Worm (Caenorhabditis elegans) whole organism, young adult: ENCODE measurements around the gene F14D2.11.

Experiments used
- B0336.3 ChIP-seq: fragments of 200-800 bp; sonication (Bioruptor generic); IDR thresholded peaks from 2 replicates; pipeline ENCODE4 v1.3.6; 2022; ENCODE audit warnings: missing genetic modification characterization, missing compliant biosample characterization
- C06A6.2 ChIP-seq: fragments of 200-800 bp; sonication (Bioruptor generic); conservative IDR thresholded peaks from 2 replicates; pipeline ENCODE4 v1.3.6; 2022; ENCODE audit warnings: missing genetic modification characterization, missing compliant biosample characterization
- F23B12.7 ChIP-seq: sonication (generic microtip); optimal IDR thresholded peaks from 2 replicates; lab custom pipeline; 2017; ENCODE audit warnings: missing genetic modification characterization, mild to moderate bottlenecking, missing compliant biosample characterization, antibody characterized with exemption, moderate library complexity; ENCODE audit not compliant: insufficient read depth
- F33H1.4 ChIP-seq: fragments of 200-800 bp; sonication (Bioruptor generic); IDR thresholded peaks from 2 replicates; pipeline ENCODE4 v1.3.6; 2022; ENCODE audit warnings: missing genetic modification reagents, missing genetic modification characterization, missing compliant biosample characterization
- F57C9.4 ChIP-seq: sonication (generic microtip); optimal IDR thresholded peaks from 2 replicates; lab custom pipeline; 2017; ENCODE audit warnings: mild to moderate bottlenecking, missing genetic modification characterization, missing compliant biosample characterization
- ZK185.1 ChIP-seq: sonication (generic microtip); optimal IDR thresholded peaks from 2 replicates; lab custom pipeline; 2016; ENCODE audit warnings: mild to moderate bottlenecking, missing genetic modification characterization, missing compliant biosample characterization; ENCODE audit not compliant: poor library complexity, severe bottlenecking
- aptf-2 ChIP-seq: fragments of 200-800 bp; sonication (Bioruptor generic); conservative IDR thresholded peaks from 2 replicates; pipeline ENCODE4 v1.3.6; 2022; ENCODE audit warnings: missing genetic modification reagents, missing genetic modification characterization, missing compliant biosample characterization
- atf-7 ChIP-seq: sonication (generic microtip); optimal IDR thresholded peaks from 2 replicates; lab custom pipeline; 2017; ENCODE audit warnings: mild to moderate bottlenecking, missing genetic modification characterization, missing compliant biosample characterization
- bed-1 ChIP-seq: fragments of 200-800 bp; sonication (Bioruptor generic); IDR thresholded peaks from 2 replicates; pipeline ENCODE4 v1.3.6; 2022; ENCODE audit warnings: missing genetic modification reagents, missing genetic modification characterization, missing compliant biosample characterization
- cebp-1 ChIP-seq, 2 experiments: fragments of 200-800 bp in 1 of 2; sonication (Bioruptor generic) in 1 of 2; sonication (generic microtip) in 1 of 2; IDR thresholded peaks in 1 of 2; optimal IDR thresholded peaks in 1 of 2; 2 replicates each; pipeline versions ENCODE4 v1.3.6 to Lab custom; 2017 to 2022; ENCODE audit warnings: missing compliant biosample characterization in 2 of 2, missing genetic modification characterization in 2 of 2, mild to moderate bottlenecking in 1 of 2, missing genetic modification reagents in 1 of 2, moderate library complexity in 1 of 2
- ceh-27 ChIP-seq: fragments of 200-800 bp; sonication (Bioruptor generic); optimal IDR thresholded peaks from 2 replicates; lab custom pipeline; 2018; ENCODE audit warnings: mild to moderate bottlenecking, missing genetic modification characterization, moderate library complexity, missing compliant biosample characterization
- ceh-91 ChIP-seq: fragments of 200-800 bp; sonication (Bioruptor generic); IDR thresholded peaks from 2 replicates; pipeline ENCODE4 v1.3.6; 2022; ENCODE audit warnings: missing genetic modification reagents, missing genetic modification characterization, missing compliant biosample characterization
- egrh-3 ChIP-seq: fragments of 200-800 bp; sonication (Bioruptor generic); IDR thresholded peaks from 2 replicates; pipeline ENCODE4 v1.3.6; 2022; ENCODE audit warnings: missing genetic modification reagents, missing genetic modification characterization, missing compliant biosample characterization
- fkh-3 ChIP-seq: sonication (generic microtip); optimal IDR thresholded peaks from 2 replicates; lab custom pipeline; 2016; ENCODE audit warnings: mild to moderate bottlenecking, missing genetic modification characterization, missing compliant biosample characterization
- hmg-1.2 ChIP-seq: fragments of 200-800 bp; sonication (Bioruptor generic); IDR thresholded peaks from 2 replicates; pipeline ENCODE4 v1.3.6; 2022; ENCODE audit warnings: missing genetic modification reagents, missing genetic modification characterization, missing compliant biosample characterization
- madf-10 ChIP-seq: sonication (generic microtip); optimal IDR thresholded peaks from 2 replicates; lab custom pipeline; 2016; ENCODE audit warnings: mild to moderate bottlenecking, missing genetic modification characterization, missing compliant biosample characterization
- madf-8 ChIP-seq: fragments of 200-800 bp; sonication (Bioruptor generic); conservative IDR thresholded peaks from 2 replicates; pipeline ENCODE4 v1.3.6; 2022; ENCODE audit warnings: missing genetic modification reagents, missing genetic modification characterization, missing compliant biosample characterization
- nfyb-1 ChIP-seq: fragments of 200-800 bp; sonication (Bioruptor generic); IDR thresholded peaks from 2 replicates; pipeline ENCODE4 v1.3.6; 2022; ENCODE audit warnings: missing genetic modification reagents, missing genetic modification characterization, missing compliant biosample characterization
- nhr-80 ChIP-seq: sonication (generic microtip); optimal IDR thresholded peaks from 2 replicates; lab custom pipeline; 2016; ENCODE audit warnings: missing genetic modification characterization, missing compliant biosample characterization
- pbrm-1 ChIP-seq: fragments of 200-800 bp; sonication (Bioruptor generic); IDR thresholded peaks from 2 replicates; pipeline ENCODE4 v1.3.6; 2022; ENCODE audit warnings: missing genetic modification reagents, missing genetic modification characterization, missing compliant biosample characterization
- sdz-38 ChIP-seq: sonication (generic microtip); optimal IDR thresholded peaks from 2 replicates; lab custom pipeline; 2016; ENCODE audit warnings: missing genotype, missing genetic modification characterization, missing compliant biosample characterization
- snpc-1.3 ChIP-seq: sonication (generic microtip); optimal IDR thresholded peaks from 2 replicates; lab custom pipeline; 2017; ENCODE audit warnings: missing genetic modification characterization, mild to moderate bottlenecking, missing compliant biosample characterization, antibody characterized with exemption, moderate library complexity, missing genotype, missing genetic modification reagents; ENCODE audit not compliant: insufficient read depth
- snpc-4 ChIP-seq, 5 experiments: fragments of 150-350 bp in 1 of 5; sonication (generic microtip) in 4 of 5; optimal IDR thresholded peaks; 2 replicates each; lab custom pipeline; 2014 to 2018; ENCODE audit warnings: missing genetic modification characterization in 5 of 5, missing biosample characterization in 3 of 5, antibody characterized with exemption in 2 of 5, mild to moderate bottlenecking in 2 of 5, missing compliant biosample characterization in 2 of 5, missing genotype in 2 of 5, moderate library complexity in 2 of 5, missing genetic modification reagents in 1 of 5
- somi-1 ChIP-seq: fragments of 200-800 bp; sonication (Bioruptor generic); optimal IDR thresholded peaks from 2 replicates; lab custom pipeline; 2018; ENCODE audit warnings: mild to moderate bottlenecking, missing genetic modification characterization, missing compliant biosample characterization
- ztf-22 ChIP-seq: fragments of 200-800 bp; sonication (Bioruptor generic); optimal IDR thresholded peaks from 2 replicates; lab custom pipeline; 2018; ENCODE audit warnings: mild to moderate bottlenecking, missing genetic modification characterization, moderate library complexity, missing compliant biosample characterization
- ztf-26 ChIP-seq: sonication (generic microtip); optimal IDR thresholded peaks from 2 replicates; lab custom pipeline; 2017; ENCODE audit warnings: missing genetic modification characterization, missing compliant biosample characterization

Gene F14D2.11

ce11 chrII:3303582-3303981, 38.3 kb downstream of the F14D2.11 start:
- 0 out of 2 replicates have a peak, but pooled peaks have one; percentile 35 for TF ChIP-seq pbrm-1 (GFP tag; lab: Robert Waterston, UW)
- TF ChIP-seq bed-1 (GFP tag; lab: Robert Waterston, UW): no peak
- 0 out of 2 replicates have a peak, but pooled peaks have one; percentile 33 for TF ChIP-seq nfyb-1 (GFP tag; lab: Robert Waterston, UW)
- peak; percentile 53 for TF ChIP-seq F23B12.7
- no peak for TF ChIP-seq somi-1 (GFP tag; lab: Kevin White, UChicago)
- 0 out of 2 replicates have a peak, but pooled peaks have one; percentile 19 for TF ChIP-seq hmg-1.2 (GFP tag; lab: Robert Waterston, UW)
- TF ChIP-seq nhr-80 (tag; lab: Kevin White, UChicago): peak; percentile 47
- no peak for TF ChIP-seq cebp-1 (GFP tag; IDR thresholded peaks at IDR 0.05; lab: Robert Waterston, UW)
- TF ChIP-seq cebp-1 (tag; optimal IDR thresholded peaks at IDR 0.05; lab: Kevin White, UChicago): peak; percentile 42

DNA sequence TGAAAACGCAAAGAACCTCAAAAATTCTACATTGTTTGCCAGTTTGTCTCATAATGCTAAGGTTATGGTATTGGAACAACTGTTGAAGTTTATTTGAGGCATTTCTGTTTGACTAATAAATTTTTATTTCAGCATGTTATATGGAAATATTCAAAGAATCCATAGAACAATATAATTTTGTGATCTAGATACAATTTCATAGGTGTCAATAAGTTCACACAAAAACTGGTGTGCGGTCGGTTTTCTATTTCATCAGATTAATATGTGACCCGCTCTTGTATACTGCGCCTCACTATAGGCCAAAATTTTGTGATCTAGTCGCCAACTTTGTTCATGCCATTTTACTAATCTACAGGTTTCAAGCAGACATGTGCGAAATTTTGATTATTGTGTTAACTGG, 42.4 kb downstream of the F14D2.11 start, which contains the start of gene btb-22:
btb-22 (plus strand) TSS at position 301 of the 400 bp plus-strand sequence.
- TF ChIP-seq fkh-3 (no peak), madf-10 (no peak), ztf-22 (GFP tag; lab: Kevin White, UChicago) (no peak), atf-7 (tag; lab: Kevin White, UChicago) (no peak), ztf-26 (no peak), snpc-4 (GFP tag; optimal IDR thresholded peaks at IDR 0.05; lab: Kevin White, UChicago) (no peak), snpc-4 (tag; optimal IDR thresholded peaks at IDR 0.05; lab: Kevin White, UChicago) (no peak), sdz-38 (tag; lab: Kevin White, UChicago) (no peak), F57C9.4 (tag; lab: Kevin White, UChicago) (no peak), B0336.3 (GFP tag; lab: Robert Waterston, UW) (no peak)

DNA sequence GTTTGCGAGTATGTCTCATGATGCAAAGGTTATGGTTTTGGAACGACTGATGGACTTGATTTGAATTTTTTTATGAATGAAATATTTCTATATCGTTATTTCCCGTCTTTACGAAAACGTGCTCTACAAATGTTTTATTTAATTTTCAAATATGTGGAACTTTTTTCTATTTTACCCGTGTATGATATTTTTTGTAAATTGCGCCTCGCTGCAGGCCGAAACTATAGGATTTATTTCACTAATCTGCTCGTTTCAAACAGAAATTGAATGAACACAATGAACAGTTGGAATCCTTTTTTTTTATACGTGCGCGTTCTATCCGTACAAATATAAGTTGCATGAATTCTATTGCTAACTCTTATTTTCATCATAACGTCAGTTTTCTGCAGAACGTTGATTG, 44.0 kb downstream of the F14D2.11 start, which contains the start of gene btb-18:
btb-18 (plus strand) TSS at position 301 of the 400 bp plus-strand sequence.
- no peak for TF ChIP-seq F33H1.4 (GFP tag; lab: Robert Waterston, UW)
- no peak for TF ChIP-seq fkh-3
- TF ChIP-seq C06A6.2: no peak

DNA sequence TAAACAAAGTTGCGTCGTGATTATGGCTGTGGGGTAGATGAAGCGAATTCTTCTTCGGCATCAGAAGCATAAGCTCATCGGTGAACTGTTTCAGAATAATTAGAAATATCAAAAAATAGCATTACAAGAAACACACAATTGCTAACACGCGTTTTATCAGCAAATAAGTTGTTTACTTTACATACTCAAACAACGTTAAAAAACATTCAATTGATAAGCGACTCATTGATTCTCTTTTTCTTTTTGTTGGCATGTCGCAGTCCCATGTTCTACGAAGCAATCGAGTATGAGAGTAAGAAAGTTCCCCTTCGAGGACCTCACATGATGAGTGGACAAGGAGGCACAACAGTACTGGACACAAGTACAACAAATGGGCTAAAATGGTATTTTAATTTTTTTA, 45.2 kb downstream of the F14D2.11 start, which contains the start of gene btb-16:
btb-16 (plus strand) TSS at position 240 of the 400 bp plus-strand sequence.
- TF ChIP-seq nhr-80 (tag; lab: Kevin White, UChicago) (peak; percentile 36), ceh-27 (GFP tag; lab: Kevin White, UChicago) (no peak), snpc-1.3 (no peak), madf-8 (GFP tag; lab: Robert Waterston, UW) (no peak)

- TF ChIP-seq egrh-3 (GFP tag; lab: Robert Waterston, UW) (no peak), snpc-1.3 (no peak), nfyb-1 (GFP tag; lab: Robert Waterston, UW) (no peak), nhr-80 (tag; lab: Kevin White, UChicago) (peak; percentile 35), ceh-91 (no peak), aptf-2 (GFP tag; lab: Robert Waterston, UW) (no peak), ZK185.1 (tag; lab: Kevin White, UChicago) (no peak), fkh-3 (no peak)
These were observed 46.7 kb downstream of the F14D2.11 start, which contains the start of gene btb-17 for ce11 chrII:3295193-3295592. Gene btb-17, plus strand, starts transcription at chrII:3295405.
